Fruit fly (Drosophila melanogaster) whole organism, wandering third instar larva: Measurements from ENCODE around the gene RhoGAP18B.

Source experiments
- Abd-B ChIP-seq: fragments of >200 bp; optimal IDR thresholded peaks from 2 replicates; lab custom pipeline; 2017; ENCODE audit warnings: missing biosample characterization, missing genetic modification characterization
- CG32264 ChIP-seq: fragments of 200-800 bp; sonication (Bioruptor generic); optimal IDR thresholded peaks from 2 replicates; lab custom pipeline; 2016; ENCODE audit warnings: missing biosample characterization, missing genetic modification characterization
- CG9705 ChIP-seq: fragments of 200-800 bp; sonication (Bioruptor generic); optimal IDR thresholded peaks from 2 replicates; lab custom pipeline; 2018; ENCODE audit warnings: missing biosample characterization, mild to moderate bottlenecking, missing genetic modification characterization
- CrebA ChIP-seq: fragments of 200-800 bp; sonication (Bioruptor generic); optimal IDR thresholded peaks from 2 replicates; lab custom pipeline; 2016; ENCODE audit warnings: missing biosample characterization, mild to moderate bottlenecking, missing genetic modification characterization, borderline replicate concordance
- Dfd ChIP-seq: fragments of >200 bp; optimal IDR thresholded peaks from 2 replicates; lab custom pipeline; 2017; ENCODE audit warnings: missing biosample characterization, missing genetic modification characterization
- Dif ChIP-seq: fragments of 200-275, 200-300 bp; sonication (Bioruptor generic); optimal IDR thresholded peaks from 2 replicates; lab custom pipeline; 2018; ENCODE audit warnings: missing biosample characterization, missing genetic modification characterization; ENCODE audit not compliant: partially characterized antibody
- GATAd ChIP-seq: sonication (Bioruptor generic); optimal IDR thresholded peaks from 2 replicates; lab custom pipeline; 2016; ENCODE audit warnings: missing biosample characterization, missing genetic modification characterization
- HLH106 ChIP-seq: fragments of 200-800 bp; optimal IDR thresholded peaks from 3 replicates; lab custom pipeline; 2019; ENCODE audit warnings: missing biosample characterization, mild to moderate bottlenecking, missing genetic modification characterization, moderate library complexity
- Hnf4 ChIP-seq: fragments of 200-800 bp; sonication (Bioruptor generic); optimal IDR thresholded peaks from 2 replicates; lab custom pipeline; 2016; ENCODE audit warnings: missing biosample characterization, mild to moderate bottlenecking, missing genetic modification characterization
- Hr78 ChIP-seq: fragments of >200 bp; optimal IDR thresholded peaks from 2 replicates; lab custom pipeline; 2017; ENCODE audit warnings: missing biosample characterization, missing genetic modification characterization
- Hr83 ChIP-seq: fragments of 200-300 bp; sonication (Bioruptor generic); optimal IDR thresholded peaks from 2 replicates; lab custom pipeline; 2016; ENCODE audit warnings: missing biosample characterization, mild to moderate bottlenecking, missing genetic modification characterization, moderate library complexity; ENCODE audit not compliant: poor library complexity, severe bottlenecking
- Jra ChIP-seq: sonication (Bioruptor generic); optimal IDR thresholded peaks from 2 replicates; lab custom pipeline; 2016; ENCODE audit warnings: missing biosample characterization, missing genetic modification characterization
- Mio ChIP-seq: sonication (Bioruptor generic); optimal IDR thresholded peaks from 2 replicates; lab custom pipeline; 2016; ENCODE audit warnings: missing biosample characterization, missing genetic modification characterization
- Myc ChIP-seq: fragments of >200 bp; optimal IDR thresholded peaks from 2 replicates; lab custom pipeline; 2017
- N ChIP-seq: fragments of >200 bp; optimal IDR thresholded peaks from 2 replicates; lab custom pipeline; 2018; ENCODE audit warnings: missing biosample characterization, missing external identifiers, missing genetic modification characterization
- OdsH ChIP-seq: fragments of 200-800 bp; sonication (Bioruptor generic); optimal IDR thresholded peaks from 2 replicates; lab custom pipeline; 2016; ENCODE audit warnings: missing biosample characterization, mild to moderate bottlenecking, missing genetic modification characterization
- Rel ChIP-seq, 2 experiments: fragments of 200-800 bp; sonication (Bioruptor generic) in 1 of 2; optimal IDR thresholded peaks; 2 replicates in 1 of 2; 3 replicates in 1 of 2; lab custom pipeline; 2016 to 2019; ENCODE audit warnings: mild to moderate bottlenecking in 2 of 2, missing biosample characterization in 2 of 2, missing genetic modification characterization in 2 of 2, moderate library complexity in 1 of 2
- Sp1 ChIP-seq: fragments of 200-800 bp; sonication (Bioruptor generic); optimal IDR thresholded peaks from 3 replicates; lab custom pipeline; 2019; ENCODE audit warnings: missing biosample characterization, mild to moderate bottlenecking, missing genetic modification characterization, moderate library complexity
- Vsx2 ChIP-seq: fragments of 200-300, 225-300 bp; sonication (Bioruptor generic); optimal IDR thresholded peaks from 2 replicates; lab custom pipeline; 2018; ENCODE audit warnings: missing biosample characterization, missing genetic modification characterization; ENCODE audit not compliant: partially characterized antibody
- br ChIP-seq: fragments of 200-800 bp; sonication (Bioruptor generic); optimal IDR thresholded peaks from 2 replicates; lab custom pipeline; 2016; ENCODE audit warnings: missing biosample characterization, missing genetic modification characterization
- brk ChIP-seq: fragments of 200-800 bp; sonication (Bioruptor generic); optimal IDR thresholded peaks from 2 replicates; lab custom pipeline; 2016; ENCODE audit warnings: missing biosample characterization, mild to moderate bottlenecking, missing genetic modification characterization
- dl ChIP-seq, 2 experiments: fragments of 175-275, 200-275 bp in 1 of 2; fragments of 200-275 bp in 1 of 2; sonication (Bioruptor generic); optimal IDR thresholded peaks; lab custom pipeline; 2018; ENCODE audit warnings: mild to moderate bottlenecking in 2 of 2, missing biosample characterization in 2 of 2, missing genetic modification characterization in 2 of 2, moderate library complexity in 2 of 2; ENCODE audit not compliant: partially characterized antibody in 2 of 2, insufficient read depth in 1 of 2
- dmrt93B ChIP-seq: fragments of 200-800 bp; sonication (Bioruptor generic); optimal IDR thresholded peaks from 2 replicates; lab custom pipeline; 2018; ENCODE audit warnings: missing biosample characterization, mild to moderate bottlenecking, missing genetic modification characterization
- dsf ChIP-seq: sonication (Bioruptor generic); optimal IDR thresholded peaks from 2 replicates; lab custom pipeline; 2016; ENCODE audit warnings: missing biosample characterization, missing genetic modification characterization, borderline replicate concordance
- ey ChIP-seq: fragments of 200-800 bp; sonication (Bioruptor generic); optimal IDR thresholded peaks from 2 replicates; lab custom pipeline; 2016; ENCODE audit warnings: missing biosample characterization, missing genetic modification characterization
- foxo ChIP-seq, 2 experiments: fragments of 200-800 bp; sonication (Bioruptor generic); optimal IDR thresholded peaks; 2 replicates in 1 of 2; 3 replicates in 1 of 2; lab custom pipeline; 2016 to 2017; ENCODE audit warnings: missing biosample characterization in 2 of 2, missing genetic modification characterization in 2 of 2
- fru ChIP-seq: fragments of 200-800 bp; sonication (Bioruptor generic); optimal IDR thresholded peaks from 3 replicates; lab custom pipeline; 2016; ENCODE audit warnings: missing biosample characterization, mild to moderate bottlenecking, missing genetic modification characterization
- h ChIP-seq: fragments of 200-800 bp; sonication (Bioruptor generic); optimal IDR thresholded peaks from 3 replicates; lab custom pipeline; 2016; ENCODE audit warnings: missing biosample characterization, mild to moderate bottlenecking, missing genetic modification characterization
- jim ChIP-seq: fragments of 175-275, 200-325 bp; sonication (Bioruptor generic); optimal IDR thresholded peaks from 2 replicates; lab custom pipeline; 2016; ENCODE audit warnings: missing biosample characterization, mild to moderate bottlenecking, missing genetic modification characterization
- lola ChIP-seq: fragments of >200 bp; optimal IDR thresholded peaks from 2 replicates; lab custom pipeline; 2017; ENCODE audit warnings: missing biosample characterization, missing genetic modification characterization
- pan ChIP-seq: fragments of >200 bp; optimal IDR thresholded peaks from 2 replicates; lab custom pipeline; 2017
- psq ChIP-seq: fragments of 200-800 bp; sonication (Bioruptor generic); optimal IDR thresholded peaks from 3 replicates; lab custom pipeline; 2017; ENCODE audit warnings: missing biosample characterization, mild to moderate bottlenecking, missing genetic modification characterization, moderate library complexity
- rgr ChIP-seq: fragments of 200-800 bp; sonication (Bioruptor generic); optimal IDR thresholded peaks from 3 replicates; lab custom pipeline; 2016; ENCODE audit warnings: missing biosample characterization, mild to moderate bottlenecking, missing genetic modification characterization
- sage ChIP-seq: fragments of 200-800 bp; sonication (Bioruptor generic); optimal IDR thresholded peaks from 2 replicates; lab custom pipeline; 2016; ENCODE audit warnings: missing biosample characterization, mild to moderate bottlenecking, missing genetic modification characterization
- sv ChIP-seq: fragments of 200-800 bp; sonication (Bioruptor generic); optimal IDR thresholded peaks from 3 replicates; lab custom pipeline; 2016; ENCODE audit warnings: missing biosample characterization, missing genetic modification characterization
- tai ChIP-seq: sonication (Bioruptor generic); optimal IDR thresholded peaks from 2 replicates; lab custom pipeline; 2016; ENCODE audit warnings: missing biosample characterization, missing genetic modification characterization
- usp ChIP-seq: fragments of >200 bp; optimal IDR thresholded peaks from 2 replicates; lab custom pipeline; 2017; ENCODE audit warnings: missing biosample characterization, missing genetic modification characterization
- woc ChIP-seq: sonication (Bioruptor generic); optimal IDR thresholded peaks from 2 replicates; lab custom pipeline; 2016; ENCODE audit warnings: missing biosample characterization, mild to moderate bottlenecking, missing genetic modification characterization

The RhoGAP18B gene

dm6 chrX:19153288-19154130 is 13.4 kb downstream of the RhoGAP18B start:
- no peak for TF ChIP-seq OdsH (GFP tag; lab: Kevin White, UChicago)
- TF ChIP-seq ey (GFP tag; lab: Kevin White, UChicago), result no peak
- no peak for TF ChIP-seq lola (GFP tag; lab: Kevin White, UChicago)
- TF ChIP-seq dmrt93B (GFP tag; lab: Kevin White, UChicago), result no peak
- TF ChIP-seq Sp1 (GFP tag; lab: Kevin White, UChicago), result peak; percentile 23
- TF ChIP-seq dl (GFP tag; optimal IDR thresholded peaks at IDR 0.05; lab: Kevin White, UChicago; ENCODE audit: insufficient read depth in 1 of 2, partially characterized antibody in 2 of 2), result peak; percentile 91 to 92
- TF ChIP-seq Dfd (GFP tag; lab: Kevin White, UChicago), result no peak
- TF ChIP-seq sv (GFP tag; lab: Kevin White, UChicago), result no peak
- TF ChIP-seq h (GFP tag; lab: Kevin White, UChicago), result peak; percentile 57
- TF ChIP-seq usp (GFP tag; lab: Kevin White, UChicago), result no peak
- TF ChIP-seq CrebA (GFP tag; lab: Kevin White, UChicago), result peak; percentile 33
- TF ChIP-seq pan (lab: Kevin White, UChicago), result no peak
- no peak for TF ChIP-seq dsf
- no peak for TF ChIP-seq jim
- no peak for TF ChIP-seq Myc (lab: Kevin White, UChicago)
- no peak for TF ChIP-seq rgr (GFP tag; lab: Kevin White, UChicago)
- TF ChIP-seq GATAd (GFP tag; lab: Kevin White, UChicago), result no peak
- TF ChIP-seq Abd-B (GFP tag; lab: Kevin White, UChicago), result no peak
- no peak for TF ChIP-seq brk (GFP tag; lab: Kevin White, UChicago)
- no peak for TF ChIP-seq tai (GFP tag; lab: Kevin White, UChicago)
- no peak for TF ChIP-seq Hr83 (GFP tag; lab: Kevin White, UChicago)
- TF ChIP-seq Hr78 (GFP tag; lab: Kevin White, UChicago), result no peak
- no peak for TF ChIP-seq foxo (GFP tag; optimal IDR thresholded peaks at IDR 0.05; lab: Kevin White, UChicago)
- peak; percentile 49 for TF ChIP-seq fru (GFP tag; lab: Kevin White, UChicago)
- no peak for TF ChIP-seq sage (GFP tag; lab: Kevin White, UChicago)
- no peak for TF ChIP-seq CG9705 (GFP tag; lab: Kevin White, UChicago)
- TF ChIP-seq HLH106 (tag; lab: Kevin White, UChicago), result no peak
- TF ChIP-seq psq, result no peak
- TF ChIP-seq Hnf4 (GFP tag; lab: Kevin White, UChicago), result peak; percentile 30
- TF ChIP-seq Rel (GFP tag; optimal IDR thresholded peaks at IDR 0.05; lab: Kevin White, UChicago), result peak; percentile 69
- peak; percentile 62 for TF ChIP-seq Rel (tag; optimal IDR thresholded peaks at IDR 0.05; lab: Kevin White, UChicago)
- peak; percentile 38 for TF ChIP-seq Vsx2 (GFP tag; lab: Kevin White, UChicago)
- peak; percentile 93 for TF ChIP-seq Jra (GFP tag; lab: Kevin White, UChicago)
- TF ChIP-seq Mio, result no peak
- no peak for TF ChIP-seq CG32264 (GFP tag; lab: Kevin White, UChicago)
- TF ChIP-seq Dif, result peak; percentile 91
- TF ChIP-seq woc (GFP tag; lab: Kevin White, UChicago), result no peak
- peak; percentile 15 for TF ChIP-seq br (GFP tag; lab: Kevin White, UChicago)
- no peak for TF ChIP-seq N (GFP tag; lab: Kevin White, UChicago)
